Worm (Caenorhabditis elegans) whole organism, L1 larva: ENCODE results near the gene mrpl-35.

Experiments
- C04F5.9 ChIP-seq: sonication (generic microtip); optimal IDR thresholded peaks from 2 replicates; lab custom pipeline; 2016; ENCODE audit warnings: missing genetic modification characterization, missing compliant biosample characterization
- C16A3.4 ChIP-seq: fragments of 150-350 bp; optimal IDR thresholded peaks from 2 replicates; lab custom pipeline; 2014; ENCODE audit warnings: missing biosample characterization, missing genetic modification characterization
- Y116A8C.19 ChIP-seq: sonication (generic microtip); optimal IDR thresholded peaks from 2 replicates; lab custom pipeline; 2016; ENCODE audit warnings: missing compliant biosample characterization, missing genetic modification characterization, borderline replicate concordance
- ama-1 ChIP-seq: fragments of 150-350 bp; optimal IDR thresholded peaks from 2 replicates; lab custom pipeline; 2014
- blmp-1 ChIP-seq: fragments of 150-350 bp; optimal IDR thresholded peaks from 2 replicates; lab custom pipeline; 2014; ENCODE audit warnings: missing biosample characterization, missing genetic modification characterization
- ceh-8 ChIP-seq: fragments of 200-800 bp; sonication (Bioruptor generic); optimal IDR thresholded peaks from 2 replicates; lab custom pipeline; 2018; ENCODE audit warnings: mild to moderate bottlenecking, missing genetic modification characterization, moderate library complexity, missing compliant biosample characterization
- ceh-82 ChIP-seq, 3 experiments: fragments of 150-350 bp in 1 of 3; sonication (generic microtip) in 2 of 3; optimal IDR thresholded peaks; 2 replicates each; lab custom pipeline; 2014 to 2017; ENCODE audit warnings: missing biosample characterization in 3 of 3, missing genetic modification characterization in 3 of 3
- ceh-90 ChIP-seq: sonication (generic microtip); optimal IDR thresholded peaks from 2 replicates; lab custom pipeline; 2016; ENCODE audit warnings: missing genetic modification characterization, missing compliant biosample characterization
- ces-1 ChIP-seq: fragments of 150-350 bp; optimal IDR thresholded peaks from 2 replicates; lab custom pipeline; 2014; ENCODE audit warnings: missing biosample characterization, missing genetic modification reagents, missing genetic modification characterization
- dsc-1 ChIP-seq: sonication (generic microtip); optimal IDR thresholded peaks from 2 replicates; lab custom pipeline; 2016; ENCODE audit warnings: mild to moderate bottlenecking, missing genetic modification characterization, missing compliant biosample characterization
- efl-1 ChIP-seq, 4 experiments: fragments of 150-350 bp; optimal IDR thresholded peaks in 3 of 4; peaks in 1 of 4; 1 replicate in 1 of 4; 2 replicates in 3 of 4; lab custom pipeline; 2014; ENCODE audit warnings: missing biosample characterization in 2 of 4, missing genetic modification characterization in 2 of 4, missing genetic modification reagents in 2 of 4
- egl-27 ChIP-seq, 2 experiments: fragments of 150-350 bp in 1 of 2; sonication (generic microtip); optimal IDR thresholded peaks; 3 replicates each; lab custom pipeline; 2017 to 2018; ENCODE audit warnings: missing biosample characterization in 2 of 2, missing genetic modification characterization in 2 of 2, missing genetic modification reagents in 2 of 2
- elt-2 ChIP-seq: sonication (generic microtip); optimal IDR thresholded peaks from 2 replicates; lab custom pipeline; 2016; ENCODE audit warnings: missing genetic modification characterization, mild to moderate bottlenecking, inconsistent platforms, missing compliant biosample characterization, missing genetic modification reagents
- elt-3 ChIP-seq, 6 experiments: fragments of 150-350 bp in 1 of 6; sonication (generic microtip); optimal IDR thresholded peaks; 2 replicates each; lab custom pipeline; 2017 to 2018; ENCODE audit warnings: missing biosample characterization in 6 of 6, missing genetic modification characterization in 6 of 6, inconsistent platforms in 1 of 6
- ets-5 ChIP-seq: fragments of 200-800 bp; sonication (Bioruptor generic); IDR thresholded peaks from 2 replicates; pipeline ENCODE4 v1.3.6; 2022; ENCODE audit warnings: missing genetic modification characterization, missing compliant biosample characterization
- fkh-4 ChIP-seq: sonication (generic microtip); optimal IDR thresholded peaks from 2 replicates; lab custom pipeline; 2016; ENCODE audit warnings: missing compliant biosample characterization, missing genetic modification characterization, borderline replicate concordance
- fkh-8 ChIP-seq: sonication (generic microtip); optimal IDR thresholded peaks from 2 replicates; lab custom pipeline; 2016; ENCODE audit warnings: mild to moderate bottlenecking, missing genetic modification characterization, missing compliant biosample characterization
- fos-1 ChIP-seq: fragments of 150-350 bp; optimal IDR thresholded peaks from 2 replicates; lab custom pipeline; 2014; ENCODE audit warnings: missing biosample characterization, missing genetic modification characterization
- grh-1 ChIP-seq: fragments of 200-800 bp; sonication (Bioruptor generic); IDR thresholded peaks from 2 replicates; pipeline ENCODE4 v1.3.6; 2022; ENCODE audit warnings: missing genetic modification reagents, missing genetic modification characterization, missing compliant biosample characterization
- hlh-17 ChIP-seq: fragments of 200-800 bp; sonication (Bioruptor generic); optimal IDR thresholded peaks from 2 replicates; lab custom pipeline; 2018; ENCODE audit warnings: missing genetic modification characterization, mild to moderate bottlenecking, missing compliant biosample characterization, moderate library complexity, borderline replicate concordance
- hlh-4 ChIP-seq: sonication (generic microtip); optimal IDR thresholded peaks from 2 replicates; lab custom pipeline; 2016; ENCODE audit warnings: mild to moderate bottlenecking, missing genetic modification characterization, missing compliant biosample characterization
- hpl-2 ChIP-seq: fragments of 150-350 bp; optimal IDR thresholded peaks from 2 replicates; lab custom pipeline; 2014; ENCODE audit warnings: missing biosample characterization, missing genetic modification reagents, missing genetic modification characterization
- irx-1 ChIP-seq: sonication (generic microtip); optimal IDR thresholded peaks from 2 replicates; lab custom pipeline; 2016; ENCODE audit warnings: missing genetic modification characterization, missing compliant biosample characterization
- isw-1 ChIP-seq: fragments of 200-800 bp; sonication (Bioruptor generic); IDR thresholded peaks from 2 replicates; pipeline ENCODE4 v1.3.6; 2022; ENCODE audit warnings: missing genetic modification characterization, missing compliant biosample characterization
- lin-13 ChIP-seq: fragments of 150-350 bp; optimal IDR thresholded peaks from 2 replicates; lab custom pipeline; 2014; ENCODE audit warnings: missing biosample characterization, missing genetic modification reagents, missing genetic modification characterization
- lin-14 ChIP-seq: fragments of 200-800 bp; sonication (Bioruptor generic); optimal IDR thresholded peaks from 2 replicates; lab custom pipeline; 2018; ENCODE audit warnings: mild to moderate bottlenecking, missing genetic modification characterization, moderate library complexity, missing compliant biosample characterization
- lin-35 ChIP-seq, 2 experiments: fragments of 150-350 bp; optimal IDR thresholded peaks; 2 replicates each; lab custom pipeline; 2014; ENCODE audit warnings: missing biosample characterization in 2 of 2, missing genetic modification characterization in 2 of 2, missing genetic modification reagents in 2 of 2
- lin-39 ChIP-seq: fragments of 150-350 bp; optimal IDR thresholded peaks from 2 replicates; lab custom pipeline; 2014; ENCODE audit warnings: missing biosample characterization, missing genetic modification reagents, missing genetic modification characterization
- lir-3 ChIP-seq: sonication (generic microtip); optimal IDR thresholded peaks from 2 replicates; lab custom pipeline; 2016; ENCODE audit warnings: mild to moderate bottlenecking, missing genetic modification characterization, moderate library complexity, missing compliant biosample characterization; ENCODE audit not compliant: poor library complexity
- mep-1 ChIP-seq: fragments of 150-350 bp; optimal IDR thresholded peaks from 2 replicates; lab custom pipeline; 2014; ENCODE audit warnings: missing biosample characterization, missing genetic modification characterization
- nhr-11 ChIP-seq: fragments of 150-350 bp; optimal IDR thresholded peaks from 2 replicates; lab custom pipeline; 2014; ENCODE audit warnings: missing biosample characterization, missing genetic modification characterization
- nhr-12 ChIP-seq: sonication (generic microtip); optimal IDR thresholded peaks from 2 replicates; lab custom pipeline; 2017; ENCODE audit warnings: missing biosample characterization, missing genetic modification characterization
- nhr-19 ChIP-seq: fragments of 200-800 bp; sonication (Bioruptor generic); conservative IDR thresholded peaks from 2 replicates; pipeline ENCODE4 v1.3.6; 2022; ENCODE audit warnings: missing genetic modification characterization, missing compliant biosample characterization
- nhr-20 ChIP-seq: sonication (generic microtip); optimal IDR thresholded peaks from 2 replicates; lab custom pipeline; 2016; ENCODE audit warnings: mild to moderate bottlenecking, missing genetic modification characterization, missing compliant biosample characterization
- nhr-237 ChIP-seq: fragments of 150-350 bp; optimal IDR thresholded peaks from 2 replicates; lab custom pipeline; 2014; ENCODE audit warnings: missing biosample characterization, missing genetic modification characterization
- nhr-28 ChIP-seq: fragments of 150-350 bp; optimal IDR thresholded peaks from 2 replicates; lab custom pipeline; 2014; ENCODE audit warnings: missing biosample characterization, missing genetic modification characterization
- nhr-47 ChIP-seq: sonication (generic microtip); optimal IDR thresholded peaks from 2 replicates; lab custom pipeline; 2016; ENCODE audit warnings: mild to moderate bottlenecking, missing genetic modification characterization, moderate library complexity, missing compliant biosample characterization
- nhr-71 ChIP-seq: sonication (generic microtip); optimal IDR thresholded peaks from 2 replicates; lab custom pipeline; 2016; ENCODE audit warnings: mild to moderate bottlenecking, missing genetic modification characterization, moderate library complexity, missing compliant biosample characterization
- nhr-76 ChIP-seq: sonication (generic microtip); optimal IDR thresholded peaks from 2 replicates; lab custom pipeline; 2017; ENCODE audit warnings: missing biosample characterization, missing genetic modification characterization
- nhr-77 ChIP-seq: fragments of 150-350 bp; optimal IDR thresholded peaks from 2 replicates; lab custom pipeline; 2014; ENCODE audit warnings: missing biosample characterization, missing genetic modification characterization
- nhr-84 ChIP-seq: sonication (generic microtip); optimal IDR thresholded peaks from 2 replicates; lab custom pipeline; 2017; ENCODE audit warnings: missing biosample characterization, missing genetic modification characterization
- pqm-1 ChIP-seq: sonication (generic microtip); optimal IDR thresholded peaks from 3 replicates; lab custom pipeline; 2017; ENCODE audit warnings: missing biosample characterization, missing genetic modification characterization
- rnt-1 ChIP-seq: sonication (generic microtip); optimal IDR thresholded peaks from 2 replicates; lab custom pipeline; 2016; ENCODE audit warnings: mild to moderate bottlenecking, missing genetic modification characterization, moderate library complexity, missing compliant biosample characterization
- skn-1 ChIP-seq: fragments of 150-350 bp; optimal IDR thresholded peaks from 2 replicates; lab custom pipeline; 2014; ENCODE audit warnings: missing biosample characterization, missing genetic modification characterization
- snpc-4 ChIP-seq: fragments of 150-350 bp; optimal IDR thresholded peaks from 2 replicates; lab custom pipeline; 2014; ENCODE audit warnings: missing biosample characterization, missing genetic modification characterization
- sptf-1 ChIP-seq: fragments of 150-350 bp; optimal IDR thresholded peaks from 2 replicates; lab custom pipeline; 2014; ENCODE audit warnings: missing biosample characterization, missing genetic modification characterization
- tbx-2 ChIP-seq: sonication (generic microtip); optimal IDR thresholded peaks from 2 replicates; lab custom pipeline; 2016; ENCODE audit warnings: missing genetic modification characterization, missing compliant biosample characterization
- unc-62 ChIP-seq: fragments of 150-350 bp; optimal IDR thresholded peaks from 2 replicates; lab custom pipeline; 2014; ENCODE audit warnings: missing biosample characterization, missing genetic modification reagents, missing genetic modification characterization
- unc-86 ChIP-seq: sonication (generic microtip); optimal IDR thresholded peaks from 2 replicates; lab custom pipeline; 2016; ENCODE audit warnings: missing genetic modification characterization, missing compliant biosample characterization
- unc-98 ChIP-seq: fragments of 200-800 bp; sonication (Bioruptor generic); IDR thresholded peaks from 2 replicates; pipeline ENCODE4 v1.3.6; 2022; ENCODE audit warnings: missing genetic modification characterization, missing compliant biosample characterization
- xbp-1 ChIP-seq: sonication (generic microtip); optimal IDR thresholded peaks from 2 replicates; lab custom pipeline; 2016; ENCODE audit warnings: missing genetic modification characterization, missing compliant biosample characterization
- zag-1 ChIP-seq: fragments of 150-350 bp; optimal IDR thresholded peaks from 2 replicates; lab custom pipeline; 2014; ENCODE audit warnings: missing biosample characterization, missing genetic modification characterization
- ztf-11 ChIP-seq, 2 experiments: sonication (generic microtip); optimal IDR thresholded peaks; 2 replicates each; lab custom pipeline; 2016 to 2017; ENCODE audit warnings: missing genetic modification characterization in 2 of 2, missing biosample characterization in 1 of 2, missing compliant biosample characterization in 1 of 2
- ztf-4 ChIP-seq: fragments of 150-350 bp; optimal IDR thresholded peaks from 2 replicates; lab custom pipeline; 2014; ENCODE audit warnings: missing biosample characterization, missing genetic modification characterization

The mrpl-35 gene

ce11 chrIII:3509908-3510307 is at the start of gene mrpl-35, which contains the start of gene M01F1.4:
mrpl-35 (plus strand) TSS chrIII:3510237.
M01F1.4 (minus strand) TSS chrIII:3510033.
- TF ChIP-seq nhr-28 (tag; lab: Kevin White, UChicago): no peak
- TF ChIP-seq grh-1 (GFP tag; lab: Robert Waterston, UW): no peak
- TF ChIP-seq irx-1 (tag; lab: Kevin White, UChicago): no peak
- TF ChIP-seq xbp-1 (tag; lab: Kevin White, UChicago): peak; percentile 41
- TF ChIP-seq nhr-237 (tag; lab: Kevin White, UChicago): no peak
- TF ChIP-seq fkh-4 (tag; lab: Kevin White, UChicago): no peak
- TF ChIP-seq lin-13: no peak
- peak; percentile 61 to 70 for TF ChIP-seq lin-35 (GFP tag; optimal IDR thresholded peaks at IDR 0.05; lab: Kevin White, UChicago)
- TF ChIP-seq nhr-71 (tag; lab: Kevin White, UChicago): peak; percentile 65
- TF ChIP-seq nhr-84: no peak
- TF ChIP-seq zag-1 (tag; lab: Kevin White, UChicago): no peak
- no peak for TF ChIP-seq unc-86 (tag; lab: Kevin White, UChicago)
- TF ChIP-seq tbx-2 (tag; lab: Kevin White, UChicago): peak; percentile 23
- no peak for TF ChIP-seq ceh-90 (tag; lab: Kevin White, UChicago)
- no peak for TF ChIP-seq unc-62 (GFP tag; lab: Kevin White, UChicago)
- TF ChIP-seq lin-14 (GFP tag; lab: Kevin White, UChicago): peak; percentile 72
- peak; percentile 38 for TF ChIP-seq nhr-47 (tag; lab: Kevin White, UChicago)
- TF ChIP-seq hlh-4 (tag; lab: Kevin White, UChicago): no peak
- TF ChIP-seq nhr-19: no peak
- no peak for TF ChIP-seq elt-2 (tag; lab: Kevin White, UChicago)
- TF ChIP-seq ztf-11 (tag; optimal IDR thresholded peaks at IDR 0.05; lab: Kevin White, UChicago): no peak
- no peak for TF ChIP-seq sptf-1 (tag; lab: Kevin White, UChicago)
- no peak for TF ChIP-seq fos-1 (tag; lab: Kevin White, UChicago)
- peak; percentile 57 for TF ChIP-seq nhr-20 (tag; lab: Kevin White, UChicago)
- TF ChIP-seq ama-1: no peak
- TF ChIP-seq unc-98 (GFP tag; lab: Robert Waterston, UW): no peak
- TF ChIP-seq rnt-1 (tag; lab: Kevin White, UChicago): peak; percentile 38
- TF ChIP-seq lir-3 (tag; lab: Kevin White, UChicago): no peak
- TF ChIP-seq lin-39 (tag; lab: Kevin White, UChicago): no peak
- peak; percentile 67 for TF ChIP-seq blmp-1 (tag; lab: Kevin White, UChicago)
- TF ChIP-seq ztf-4: no peak
- peak in 1 of 6 experiments; percentile 63 for TF ChIP-seq elt-3 (tag; optimal IDR thresholded peaks at IDR 0.05; lab: Kevin White, UChicago)
- peak; percentile 52 for TF ChIP-seq snpc-4 (tag; lab: Kevin White, UChicago)
- no peak for TF ChIP-seq nhr-77 (tag; lab: Kevin White, UChicago)
- no peak for TF ChIP-seq hlh-17
- peak; percentile 3 for TF ChIP-seq C16A3.4
- TF ChIP-seq egl-27 (tag; optimal IDR thresholded peaks at IDR 0.05; lab: Kevin White, UChicago): no peak
- no peak for TF ChIP-seq dsc-1
- peak; percentile 72 for TF ChIP-seq skn-1 (tag; lab: Kevin White, UChicago)
- TF ChIP-seq mep-1 (tag; lab: Kevin White, UChicago): peak; percentile 93
- TF ChIP-seq isw-1 (GFP tag; lab: Robert Waterston, UW): no peak; the same call in 1 of the 2 replicates
- TF ChIP-seq pqm-1 (tag; lab: Kevin White, UChicago): no peak
- TF ChIP-seq fkh-8 (tag; lab: Kevin White, UChicago): peak; percentile 4
- no peak for TF ChIP-seq hpl-2 (GFP tag; lab: Kevin White, UChicago)
- peak in 1 of 3 experiments; percentile 59 for TF ChIP-seq ceh-82 (tag; optimal IDR thresholded peaks at IDR 0.05; lab: Kevin White, UChicago)
- TF ChIP-seq nhr-11 (tag; lab: Kevin White, UChicago): no peak
- TF ChIP-seq ces-1: no peak
- TF ChIP-seq C04F5.9 (tag; lab: Kevin White, UChicago): peak; percentile 8
- no peak for TF ChIP-seq nhr-12
- TF ChIP-seq nhr-76 (tag; lab: Kevin White, UChicago): no peak
- TF ChIP-seq ets-5 (GFP tag; lab: Robert Waterston, UW): no peak
- no peak for TF ChIP-seq ceh-8 (GFP tag; lab: Kevin White, UChicago)
- peak; percentile 54 to 57 for TF ChIP-seq efl-1 (optimal IDR thresholded peaks at IDR 0.05; lab: Kevin White, UChicago)
- peak; percentile 76 to 94 for TF ChIP-seq efl-1 (GFP tag; optimal IDR thresholded peaks at IDR 0.05 in 1 of 2; lab: Kevin White, UChicago)
- no peak for TF ChIP-seq Y116A8C.19
